Worm (Caenorhabditis elegans) whole organism, L4/young adult: ENCODE data around the gene sdz-7.

Source experiments
- W03F9.2 ChIP-seq: fragments of 150-350 bp; optimal IDR thresholded peaks from 2 replicates; lab custom pipeline; 2014; ENCODE audit warnings: missing biosample characterization, missing genetic modification characterization
- dao-5 ChIP-seq: sonication (generic microtip); optimal IDR thresholded peaks from 2 replicates; lab custom pipeline; 2016; ENCODE audit warnings: missing genotype, missing genetic modification characterization, moderate library complexity, missing compliant biosample characterization
- him-1 ChIP-seq: sonication (generic microtip); optimal IDR thresholded peaks from 2 replicates; lab custom pipeline; 2016; ENCODE audit warnings: missing genotype, missing genetic modification reagents, missing genetic modification characterization, missing compliant biosample characterization

The sdz-7 gene

ce11 chrII:3839562-3839961, 38.2 kb downstream of the sdz-7 start, which contains the start of gene C17A2.4:
C17A2.4 (plus strand) TSS chrII:3839862.
- no peak for TF ChIP-seq dao-5 (tag; lab: Kevin White, UChicago)
- TF ChIP-seq W03F9.2 (tag; lab: Kevin White, UChicago) = no peak
- TF ChIP-seq him-1 = no peak

- TF ChIP-seq W03F9.2 (tag; lab: Kevin White, UChicago) (no peak), dao-5 (tag; lab: Kevin White, UChicago) (no peak), him-1 (no peak)
Measured at ce11 chrII:3835915-3836314, 41.9 kb downstream of the sdz-7 start, which contains the start of gene oac-4. oac-4 (minus strand) TSS chrII:3836015.

- TF ChIP-seq W03F9.2 (tag; lab: Kevin White, UChicago) (no peak), dao-5 (tag; lab: Kevin White, UChicago) (no peak), him-1 (no peak)
Measured at ce11 chrII:3832383-3832782, 45.4 kb downstream of the sdz-7 start, which contains the start of gene F54D10.9. F54D10.9 (minus strand) TSS chrII:3832483.

- TF ChIP-seq W03F9.2 (tag; lab: Kevin White, UChicago) = no peak
- no peak for TF ChIP-seq dao-5 (tag; lab: Kevin White, UChicago)
- no peak for TF ChIP-seq him-1
Measured at ce11 chrII:3829623-3830022, 48.2 kb downstream of the sdz-7 start.

ce11 chrII:3827801-3828200, 50.0 kb downstream of the sdz-7 start, which contains the start of gene F54D10.8:
F54D10.8 (minus strand) TSS chrII:3827901.
- TF ChIP-seq W03F9.2 (tag; lab: Kevin White, UChicago) (no peak), him-1 (no peak), dao-5 (tag; lab: Kevin White, UChicago) (no peak)
